Worm (Caenorhabditis elegans) whole organism, L3 larva: ENCODE results near the gene unc-2.
A peak's percentile ranks its signal among the peaks of the same experiment; 100 is the strongest.

ENCODE experiments used
- R02D3.7 ChIP-seq: fragments of 150-350 bp; optimal IDR thresholded peaks from 2 replicates; lab custom pipeline; 2014; ENCODE audit warnings: missing biosample characterization, missing genetic modification characterization
- ZK546.5 ChIP-seq: sonication (generic microtip); optimal IDR thresholded peaks from 2 replicates; lab custom pipeline; 2017; ENCODE audit warnings: missing biosample characterization, missing genetic modification characterization
- aly-2 ChIP-seq: fragments of 150-350 bp; optimal IDR thresholded peaks from 2 replicates; lab custom pipeline; 2014; ENCODE audit warnings: missing biosample characterization, missing genetic modification characterization
- ama-1 ChIP-seq: fragments of 150-350 bp; optimal IDR thresholded peaks from 2 replicates; lab custom pipeline; 2018
- ceh-28 ChIP-seq: fragments of 150-350 bp; optimal IDR thresholded peaks from 2 replicates; lab custom pipeline; 2014; ENCODE audit warnings: missing biosample characterization, missing genetic modification reagents, missing genetic modification characterization
- ceh-82 ChIP-seq: fragments of 150-350 bp; optimal IDR thresholded peaks from 2 replicates; lab custom pipeline; 2014; ENCODE audit warnings: missing biosample characterization, missing genetic modification characterization
- ceh-9 ChIP-seq: sonication (generic microtip); optimal IDR thresholded peaks from 2 replicates; lab custom pipeline; 2018; ENCODE audit warnings: missing biosample characterization, missing genetic modification characterization
- daf-12 ChIP-seq: fragments of 150-350 bp; optimal IDR thresholded peaks from 2 replicates; lab custom pipeline; 2014; ENCODE audit warnings: missing biosample characterization, missing genetic modification reagents, missing genetic modification characterization
- egl-27 ChIP-seq: sonication (generic microtip); optimal IDR thresholded peaks from 4 replicates; lab custom pipeline; 2017; ENCODE audit warnings: missing biosample characterization, missing genetic modification reagents, missing genetic modification characterization
- egl-5 ChIP-seq: fragments of 150-350 bp; optimal IDR thresholded peaks from 2 replicates; lab custom pipeline; 2017; ENCODE audit warnings: missing biosample characterization, missing genetic modification reagents, missing genetic modification characterization, inconsistent platforms
- elt-1 ChIP-seq: fragments of 150-350 bp; optimal IDR thresholded peaks from 2 replicates; lab custom pipeline; 2014; ENCODE audit warnings: missing biosample characterization, missing genetic modification characterization
- elt-2 ChIP-seq: sonication (generic microtip); optimal IDR thresholded peaks from 2 replicates; lab custom pipeline; 2016; ENCODE audit warnings: missing genetic modification reagents, mild to moderate bottlenecking, missing genetic modification characterization, missing compliant biosample characterization
- elt-3 ChIP-seq, 3 experiments: fragments of 150-350 bp in 1 of 3; sonication (generic microtip) in 2 of 3; optimal IDR thresholded peaks; 2 replicates in 2 of 3; 4 replicates in 1 of 3; lab custom pipeline; 2014 to 2017; ENCODE audit warnings: missing biosample characterization in 3 of 3, missing genetic modification characterization in 3 of 3
- eor-1 ChIP-seq, 2 experiments: fragments of 150-350 bp; optimal IDR thresholded peaks; 2 replicates each; lab custom pipeline; 2014 to 2018; ENCODE audit warnings: missing biosample characterization in 2 of 2, missing genetic modification characterization in 2 of 2
- fkh-10 ChIP-seq: sonication (generic microtip); optimal IDR thresholded peaks from 2 replicates; lab custom pipeline; 2017; ENCODE audit warnings: missing biosample characterization, missing genetic modification reagents, missing genetic modification characterization
- fkh-2 ChIP-seq: fragments of 150-350 bp; optimal IDR thresholded peaks from 2 replicates; lab custom pipeline; 2014; ENCODE audit warnings: missing biosample characterization, missing genetic modification reagents, missing genetic modification characterization
- fos-1 ChIP-seq: fragments of 150-350 bp; optimal IDR thresholded peaks from 2 replicates; lab custom pipeline; 2014; ENCODE audit warnings: missing biosample characterization, missing genetic modification characterization
- hmg-11 ChIP-seq: sonication (generic microtip); optimal IDR thresholded peaks from 2 replicates; lab custom pipeline; 2016; ENCODE audit warnings: missing genetic modification characterization, missing compliant biosample characterization
- jun-1 ChIP-seq: fragments of 150-350 bp; optimal IDR thresholded peaks from 2 replicates; lab custom pipeline; 2014; ENCODE audit warnings: missing biosample characterization, missing genetic modification reagents, missing genetic modification characterization
- lin-15B ChIP-seq: fragments of 150-350 bp; optimal IDR thresholded peaks from 2 replicates; lab custom pipeline; 2014; ENCODE audit warnings: missing biosample characterization, missing genetic modification characterization
- lin-39 ChIP-seq: fragments of 150-350 bp; optimal IDR thresholded peaks from 2 replicates; lab custom pipeline; 2018; ENCODE audit warnings: missing biosample characterization, missing genetic modification reagents, missing genetic modification characterization
- lsy-12 ChIP-seq: sonication (generic microtip); optimal IDR thresholded peaks from 2 replicates; lab custom pipeline; 2016; ENCODE audit warnings: mild to moderate bottlenecking, missing genetic modification characterization, missing compliant biosample characterization
- mdl-1 ChIP-seq: fragments of 150-350 bp; optimal IDR thresholded peaks from 2 replicates; lab custom pipeline; 2014; ENCODE audit warnings: missing biosample characterization, missing genetic modification characterization
- mml-1 ChIP-seq: fragments of 150-350 bp; sonication (generic microtip); optimal IDR thresholded peaks from 3 replicates; lab custom pipeline; 2014; ENCODE audit warnings: missing biosample characterization, missing genetic modification characterization
- nfya-1 ChIP-seq: sonication (generic microtip); optimal IDR thresholded peaks from 2 replicates; lab custom pipeline; 2017; ENCODE audit warnings: missing genetic modification characterization, mild to moderate bottlenecking, missing compliant biosample characterization, antibody characterized with exemption, moderate library complexity; ENCODE audit not compliant: insufficient read depth
- nhr-11 ChIP-seq: fragments of 150-350 bp; optimal IDR thresholded peaks from 2 replicates; lab custom pipeline; 2014; ENCODE audit warnings: missing biosample characterization, missing genetic modification characterization
- nhr-12 ChIP-seq: fragments of 150-350 bp; optimal IDR thresholded peaks from 2 replicates; lab custom pipeline; 2014; ENCODE audit warnings: missing biosample characterization, missing genetic modification characterization
- nhr-23 ChIP-seq: fragments of 150-350 bp; optimal IDR thresholded peaks from 2 replicates; lab custom pipeline; 2014; ENCODE audit warnings: missing biosample characterization, missing genetic modification reagents, missing genetic modification characterization
- nhr-237 ChIP-seq: fragments of 150-350 bp; optimal IDR thresholded peaks from 2 replicates; lab custom pipeline; 2014; ENCODE audit warnings: missing biosample characterization, missing genetic modification characterization
- nhr-25 ChIP-seq: sonication (generic microtip); optimal IDR thresholded peaks from 2 replicates; lab custom pipeline; 2017; ENCODE audit warnings: missing biosample characterization, missing genetic modification characterization
- nhr-43 ChIP-seq: sonication (generic microtip); optimal IDR thresholded peaks from 2 replicates; lab custom pipeline; 2016; ENCODE audit warnings: mild to moderate bottlenecking, missing genetic modification characterization, missing compliant biosample characterization; ENCODE audit not compliant: poor library complexity, severe bottlenecking
- nhr-67 ChIP-seq: fragments of 150-350 bp; optimal IDR thresholded peaks from 2 replicates; lab custom pipeline; 2014; ENCODE audit warnings: missing biosample characterization, missing genetic modification characterization
- nhr-76 ChIP-seq: fragments of 150-350 bp; sonication (generic microtip); optimal IDR thresholded peaks from 5 replicates; lab custom pipeline; 2014; ENCODE audit warnings: missing biosample characterization, missing genetic modification characterization
- nhr-77 ChIP-seq: fragments of 150-350 bp; optimal IDR thresholded peaks from 2 replicates; lab custom pipeline; 2014; ENCODE audit warnings: missing biosample characterization, missing genetic modification characterization
- pha-4 ChIP-seq: fragments of 150-350 bp; optimal IDR thresholded peaks from 2 replicates; lab custom pipeline; 2014; ENCODE audit warnings: missing biosample characterization, missing genetic modification reagents, missing genetic modification characterization
- pqm-1 ChIP-seq: fragments of 150-350 bp; optimal IDR thresholded peaks from 2 replicates; lab custom pipeline; 2017; ENCODE audit warnings: missing biosample characterization, missing genetic modification characterization, inconsistent platforms
- skn-1 ChIP-seq: fragments of 150-350 bp; optimal IDR thresholded peaks from 2 replicates; lab custom pipeline; 2014; ENCODE audit warnings: missing biosample characterization, missing genetic modification characterization
- snpc-4 ChIP-seq: fragments of 150-350 bp; optimal IDR thresholded peaks from 2 replicates; lab custom pipeline; 2014; ENCODE audit warnings: missing biosample characterization, missing genetic modification characterization
- tbx-2 ChIP-seq: sonication (generic microtip); optimal IDR thresholded peaks from 2 replicates; lab custom pipeline; 2016; ENCODE audit warnings: mild to moderate bottlenecking, missing genetic modification characterization, missing compliant biosample characterization
- unc-39 ChIP-seq: sonication (generic microtip); optimal IDR thresholded peaks from 4 replicates; lab custom pipeline; 2017; ENCODE audit warnings: missing biosample characterization, missing genetic modification characterization
- unc-62 ChIP-seq: fragments of 150-350 bp; sonication (generic microtip); optimal IDR thresholded peaks from 4 replicates; lab custom pipeline; 2014; ENCODE audit warnings: missing biosample characterization, missing genetic modification reagents, missing genetic modification characterization
- zag-1 ChIP-seq: fragments of 150-350 bp; optimal IDR thresholded peaks from 2 replicates; lab custom pipeline; 2014; ENCODE audit warnings: missing biosample characterization, missing genetic modification characterization
- ztf-11 ChIP-seq: fragments of 150-350 bp; optimal IDR thresholded peaks from 2 replicates; lab custom pipeline; 2014; ENCODE audit warnings: missing biosample characterization, missing genetic modification characterization
- ztf-4 ChIP-seq: fragments of 150-350 bp; optimal IDR thresholded peaks from 2 replicates; lab custom pipeline; 2014; ENCODE audit warnings: missing biosample characterization, missing genetic modification characterization

Gene unc-2

DNA sequence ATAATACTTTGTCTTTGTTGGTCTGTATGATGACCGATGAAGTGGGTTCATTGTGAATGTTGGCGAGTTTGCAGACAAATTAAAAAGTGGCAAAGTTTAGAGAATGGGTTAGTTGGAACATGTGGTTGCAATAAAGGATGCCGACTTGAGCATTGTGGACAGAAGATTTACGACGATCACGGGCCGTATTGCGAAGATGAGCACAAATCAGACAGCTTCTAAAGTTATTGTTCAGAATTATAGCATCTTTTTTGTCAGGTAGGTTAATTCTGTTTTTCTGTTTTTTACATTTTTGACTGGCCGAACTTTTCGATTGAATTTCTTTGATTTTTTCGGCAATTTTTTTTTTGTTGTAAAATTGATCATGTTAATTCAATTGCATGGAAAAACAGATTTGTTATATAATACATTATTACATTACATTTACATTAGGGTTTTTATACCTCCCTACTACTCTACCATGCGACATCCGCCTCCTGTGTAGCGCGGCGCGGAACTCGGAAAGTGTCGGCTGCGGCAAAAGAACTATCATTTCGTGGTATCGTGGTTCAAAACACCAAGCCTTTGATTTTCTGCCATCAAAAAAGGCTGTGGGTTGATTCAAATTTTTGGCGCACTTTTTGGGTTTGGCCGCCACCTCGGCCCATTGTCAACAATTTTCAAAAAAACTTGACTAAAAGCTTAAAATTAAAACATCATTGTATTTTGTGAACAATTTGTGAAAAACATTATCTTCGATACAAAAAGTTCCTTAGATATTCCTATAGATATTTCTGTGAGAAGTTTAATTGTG lies at the start of gene unc-2:
Gene unc-2, minus strand, starts transcription at position 51 of the 793 bp plus-strand sequence.
- TF ChIP-seq nhr-76 (tag; lab: Kevin White, UChicago) = no peak
- no peak for TF ChIP-seq mdl-1 (tag; lab: Kevin White, UChicago)
- TF ChIP-seq ztf-11 (tag; lab: Kevin White, UChicago) = no peak
- TF ChIP-seq ceh-9 (tag; lab: Kevin White, UChicago) = no peak
- TF ChIP-seq unc-39 = no peak
- TF ChIP-seq nhr-11 (tag; lab: Kevin White, UChicago) = no peak
- no peak for TF ChIP-seq snpc-4
- no peak for TF ChIP-seq elt-2 (tag; lab: Kevin White, UChicago)
- TF ChIP-seq nhr-23 = no peak
- TF ChIP-seq R02D3.7 (tag; lab: Kevin White, UChicago) = no peak
- TF ChIP-seq zag-1 = no peak
- TF ChIP-seq aly-2 = no peak
- TF ChIP-seq nhr-77 (tag; lab: Kevin White, UChicago) = no peak
- no peak for TF ChIP-seq elt-3 (tag; optimal IDR thresholded peaks at IDR 0.05; lab: Kevin White, UChicago)
- TF ChIP-seq nhr-237 (tag; lab: Kevin White, UChicago) = no peak
- no peak for TF ChIP-seq unc-62
- no peak for TF ChIP-seq elt-1
- no peak for TF ChIP-seq eor-1 (tag; optimal IDR thresholded peaks at IDR 0.05; lab: Kevin White, UChicago)

DNA sequence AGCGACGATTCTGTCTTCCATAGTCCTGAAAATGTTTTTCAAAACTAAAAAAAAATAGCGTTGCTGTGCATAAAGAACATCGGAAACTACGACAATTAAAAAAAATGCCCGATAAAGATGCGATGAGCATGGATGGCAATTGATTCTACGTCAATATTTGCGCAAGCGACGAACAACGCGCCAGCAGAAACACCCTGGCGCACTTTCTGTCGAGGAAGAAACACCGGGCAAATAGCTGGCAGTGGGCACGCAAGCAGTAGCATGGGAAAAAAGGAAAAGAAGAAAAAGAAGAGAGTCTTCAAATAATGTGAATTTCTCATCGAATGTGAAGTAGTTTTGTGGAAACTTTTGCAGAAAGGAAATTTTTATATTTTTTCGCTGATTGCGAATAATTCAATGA lies 46.3 kb upstream of the unc-2 start, which contains the start of gene C14A11.9:
Gene C14A11.9, minus strand, starts transcription at position 27 of the 400 bp plus-strand sequence.
- TF ChIP-seq elt-2 (tag; lab: Kevin White, UChicago) (peak; percentile 76), fos-1 (no peak), nhr-23 (peak; percentile 89), nhr-77 (tag; lab: Kevin White, UChicago) (peak; percentile 27), nfya-1 (tag; lab: Kevin White, UChicago) (peak; percentile 90), eor-1 (tag; optimal IDR thresholded peaks at IDR 0.05; lab: Kevin White, UChicago) (no peak), elt-3 (tag; optimal IDR thresholded peaks at IDR 0.05; lab: Kevin White, UChicago) (no peak), egl-27 (tag; lab: Kevin White, UChicago) (peak; percentile 45), pqm-1 (tag; lab: Kevin White, UChicago) (peak; percentile 58), nhr-12 (tag; lab: Kevin White, UChicago) (no peak), tbx-2 (tag; lab: Kevin White, UChicago) (peak; percentile 92), hmg-11 (tag; lab: Kevin White, UChicago) (peak; percentile 98), egl-5 (peak; percentile 81), ceh-9 (tag; lab: Kevin White, UChicago) (no peak), nhr-43 (tag; lab: Kevin White, UChicago) (peak; percentile 92), fkh-2 (tag; lab: Kevin White, UChicago) (no peak), aly-2 (no peak), lin-39 (tag; lab: Kevin White, UChicago) (peak; percentile 95), unc-62 (no peak), ZK546.5 (tag; lab: Kevin White, UChicago) (peak; percentile 6), ceh-82 (tag; lab: Kevin White, UChicago) (peak; percentile 78), lin-15B (tag; lab: Kevin White, UChicago) (peak; percentile 78), zag-1 (peak; percentile 61), ztf-11 (tag; lab: Kevin White, UChicago) (no peak), ama-1 (lab: Kevin White, UChicago) (no peak), ceh-28 (peak; percentile 82), nhr-25 (peak; percentile 59), elt-1 (peak; percentile 16), daf-12 (tag; lab: Kevin White, UChicago) (no peak), fkh-10 (GFP tag; lab: Kevin White, UChicago) (peak; percentile 94), lsy-12 (tag; lab: Kevin White, UChicago) (peak; percentile 85), snpc-4 (peak; percentile 78), jun-1 (tag; lab: Kevin White, UChicago) (peak; percentile 91), nhr-67 (no peak), mml-1 (tag; lab: Kevin White, UChicago) (no peak), ztf-4 (tag; lab: Kevin White, UChicago) (no peak), skn-1 (tag; lab: Kevin White, UChicago) (peak; percentile 90), nhr-11 (tag; lab: Kevin White, UChicago) (peak; percentile 57), unc-39 (no peak), pha-4 (tag; lab: Kevin White, UChicago) (peak; percentile 82), R02D3.7 (tag; lab: Kevin White, UChicago) (peak; percentile 57), nhr-76 (tag; lab: Kevin White, UChicago) (no peak)
- TF ChIP-seq, all 47 proteins: peak for 26
